Fruit fly (Drosophila melanogaster) S2 (cell line): ENCODE results near the gene CG12698.

Experiments
- CG8478 ChIP-seq: fragments of >200 bp; optimal IDR thresholded peaks from 2 replicates; lab custom pipeline; 2018
- CTCF ChIP-seq, 2 experiments: fragments of >200 bp; optimal IDR thresholded peaks; 2 replicates each; lab custom pipeline; 2018

- TF ChIP-seq CTCF (optimal IDR thresholded peaks at IDR 0.05; lab: Kevin White, UChicago) = no peak
- TF ChIP-seq CG8478 = no peak
These were observed 31.8 kb upstream of the CG12698 start, which contains the start of gene Or13a for dm6 chrX:15974125-15974524.
